Worm (Caenorhabditis elegans): Measurements from ENCODE around the gene F48B9.1.

Gene F48B9.1

ce11 chrX:2180588-2180987 is at the start of gene F48B9.1:
TSS of gene F48B9.1 (plus strand) at chrX:2180888.
- no peak for TF ChIP-seq unc-62 (GFP tag; optimal IDR thresholded peaks at IDR 0.05)

ce11 chrX:2131650-2132049 is 49.0 kb upstream of the F48B9.1 start, which contains the start of gene F53B1.9:
TSS of gene F53B1.9 (minus strand) at chrX:2131844.
- no peak for TF ChIP-seq unc-62 (GFP tag; optimal IDR thresholded peaks at IDR 0.05)

ce11 chrX:2136937-2137336 is 43.8 kb upstream of the F48B9.1 start:
- no peak for TF ChIP-seq unc-62 (GFP tag; optimal IDR thresholded peaks at IDR 0.05)

- TF ChIP-seq unc-62 (GFP tag; optimal IDR thresholded peaks at IDR 0.05): no peak
These were observed 41.8 kb upstream of the F48B9.1 start for ce11 chrX:2138923-2139322.

- no peak for TF ChIP-seq unc-62 (GFP tag; optimal IDR thresholded peaks at IDR 0.05)
These were observed 40.1 kb upstream of the F48B9.1 start for ce11 chrX:2140610-2141009.

- no peak for TF ChIP-seq unc-62 (GFP tag; optimal IDR thresholded peaks at IDR 0.05)
These were observed 36.5 kb upstream of the F48B9.1 start for ce11 chrX:2144236-2144635.

- no peak for TF ChIP-seq unc-62 (GFP tag; optimal IDR thresholded peaks at IDR 0.05)
These were observed 35.8 kb upstream of the F48B9.1 start for ce11 chrX:2144875-2145274.

- TF ChIP-seq unc-62 (GFP tag; optimal IDR thresholded peaks at IDR 0.05): no peak
These were observed 35.1 kb upstream of the F48B9.1 start, which contains the start of gene dpy-3 for ce11 chrX:2145629-2146028. TSS of gene dpy-3 (minus strand) at chrX:2145647.

- no peak for TF ChIP-seq unc-62 (GFP tag; optimal IDR thresholded peaks at IDR 0.05)
These were observed 30.7 kb upstream of the F48B9.1 start, which contains the start of gene npax-2 for ce11 chrX:2150006-2150405. TSS of gene npax-2 (minus strand) at chrX:2150106.

- TF ChIP-seq unc-62 (GFP tag; optimal IDR thresholded peaks at IDR 0.05): no peak
These were observed 28.6 kb upstream of the F48B9.1 start for ce11 chrX:2152062-2152461.

- TF ChIP-seq unc-62 (GFP tag; optimal IDR thresholded peaks at IDR 0.05): no peak
These were observed 26.9 kb upstream of the F48B9.1 start for ce11 chrX:2153780-2154179.

ce11 chrX:2157855-2158254 is 22.8 kb upstream of the F48B9.1 start:
- TF ChIP-seq unc-62 (GFP tag; optimal IDR thresholded peaks at IDR 0.05): no peak

ce11 chrX:2163084-2163483 is 17.6 kb upstream of the F48B9.1 start, which contains the start of gene pdf-2:
TSS of gene pdf-2 (plus strand) at chrX:2163384.
- TF ChIP-seq unc-62 (GFP tag; optimal IDR thresholded peaks at IDR 0.05): no peak

- no peak for TF ChIP-seq unc-62 (GFP tag; optimal IDR thresholded peaks at IDR 0.05)
These were observed 15.9 kb upstream of the F48B9.1 start, which contains the start of gene F48B9.3 for ce11 chrX:2164751-2165150. TSS of gene F48B9.3 (plus strand) at chrX:2165051.

- TF ChIP-seq unc-62 (GFP tag; optimal IDR thresholded peaks at IDR 0.05): no peak
These were observed 4.3 kb upstream of the F48B9.1 start, which contains the start of gene F48B9.8 for ce11 chrX:2176361-2176880. TSS of gene F48B9.8 (minus strand) at chrX:2176411.

ce11 chrX:2177731-2178326 is 2.9 kb upstream of the F48B9.1 start:
- no peak for TF ChIP-seq unc-62 (GFP tag; optimal IDR thresholded peaks at IDR 0.05)

ce11 chrX:2178410-2178944 is 2.2 kb upstream of the F48B9.1 start:
- TF ChIP-seq unc-62 (GFP tag; optimal IDR thresholded peaks at IDR 0.05): no peak

Data from whole organism, dauer.